Fruit fly (Drosophila melanogaster): ENCODE measurements around the gene Dyrk3.

The Dyrk3 gene

DNA sequence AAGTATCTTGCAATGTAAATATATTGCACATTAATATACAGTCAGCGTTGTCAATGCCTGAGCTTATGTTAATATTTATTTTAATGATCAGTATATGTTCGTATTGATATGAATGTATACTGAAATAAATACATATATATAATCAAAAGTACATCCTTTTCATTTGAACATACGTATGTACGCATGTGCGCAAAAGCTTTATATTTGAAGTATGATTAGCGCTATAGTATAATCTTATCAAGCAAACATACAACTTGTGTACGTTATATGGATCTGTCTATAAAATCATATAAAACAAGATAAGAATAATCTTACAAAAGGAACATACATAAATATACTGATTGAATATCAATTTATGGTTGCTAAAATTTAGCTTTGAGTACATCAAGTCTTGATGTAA, 31.3 kb downstream of the Dyrk3 start:
- TF ChIP-seq Hnf4 (GFP tag; optimal IDR thresholded peaks at IDR 0.05) (peak; percentile 11), dmrt93B (GFP tag; optimal IDR thresholded peaks at IDR 0.05) (no peak), Hr78 (GFP tag; optimal IDR thresholded peaks at IDR 0.05) (no peak), sv (GFP tag; optimal IDR thresholded peaks at IDR 0.05) (no peak), CrebA (GFP tag; optimal IDR thresholded peaks at IDR 0.05; ENCODE audit: borderline replicate concordance) (peak; percentile 55), Sp1 (GFP tag; optimal IDR thresholded peaks at IDR 0.05) (peak; percentile 40)

dm6 chr4:1198599-1198998, 31.9 kb downstream of the Dyrk3 start, which contains the start of gene Mitf:
Gene Mitf (plus strand): TSS chr4:1198852.
- TF ChIP-seq foxo (GFP tag; optimal IDR thresholded peaks at IDR 0.05) (no peak), woc (GFP tag; optimal IDR thresholded peaks at IDR 0.05) (peak; percentile 5)

DNA sequence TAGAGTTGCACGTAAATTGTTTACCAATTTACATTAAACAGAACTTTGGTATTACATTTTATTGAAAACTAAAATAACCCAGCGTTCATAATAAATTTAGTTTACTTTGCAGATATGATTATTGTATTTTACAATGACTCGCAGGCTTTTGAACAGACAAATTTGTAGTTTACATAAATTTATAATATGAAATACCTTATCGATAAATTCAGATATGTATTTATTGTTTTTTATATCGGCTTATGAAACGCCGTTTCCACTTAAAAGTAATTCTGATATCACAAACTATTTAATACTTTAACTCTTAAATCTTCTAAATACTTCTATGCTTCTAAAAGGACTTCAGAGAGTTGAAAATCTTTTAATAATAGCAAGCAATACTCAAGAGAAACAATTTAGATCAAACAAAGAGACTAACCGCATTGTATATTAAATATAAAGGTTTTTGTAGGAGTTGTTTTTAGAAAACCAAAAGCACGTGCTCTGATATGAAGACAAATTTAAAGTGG, 33.8 kb downstream of the Dyrk3 start, which contains the start of gene PIP4K:
Gene PIP4K, minus strand, starts transcription at position 196 of the 509 bp plus-strand sequence.
- TF ChIP-seq sv (GFP tag; optimal IDR thresholded peaks at IDR 0.05): no peak
- TF ChIP-seq lola (GFP tag; optimal IDR thresholded peaks at IDR 0.05): no peak
- peak; percentile 33 for TF ChIP-seq woc (GFP tag; optimal IDR thresholded peaks at IDR 0.05)
- peak; percentile 48 for TF ChIP-seq Myc (optimal IDR thresholded peaks at IDR 0.05)
- peak; percentile 2 for TF ChIP-seq Hnf4 (GFP tag; optimal IDR thresholded peaks at IDR 0.05)
- peak; percentile 58 for TF ChIP-seq N (GFP tag; optimal IDR thresholded peaks at IDR 0.05)

DNA sequence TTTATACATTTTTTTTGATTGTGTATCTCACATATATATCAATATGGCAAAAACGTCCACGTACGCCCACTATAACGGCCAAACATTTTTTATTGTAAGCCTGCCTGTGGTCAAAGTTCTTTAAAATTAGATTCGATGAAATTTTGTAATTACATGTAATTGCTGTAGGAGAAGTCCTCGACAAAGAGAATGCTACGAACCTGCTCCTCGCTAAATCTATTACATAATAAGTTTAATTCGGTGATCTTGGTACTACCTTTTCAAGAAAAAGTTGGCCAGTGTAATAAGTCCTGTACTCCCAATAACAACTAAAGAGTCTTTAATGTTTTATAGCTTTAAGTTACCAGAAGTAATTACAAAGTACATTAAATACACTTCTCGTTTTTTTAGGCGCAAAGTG, 38.9 kb downstream of the Dyrk3 start:
- no peak for TF ChIP-seq rgr (GFP tag; optimal IDR thresholded peaks at IDR 0.05)
- no peak for TF ChIP-seq Vsx2 (GFP tag; optimal IDR thresholded peaks at IDR 0.05; ENCODE audit: partially characterized antibody)
- no peak for TF ChIP-seq Myc (optimal IDR thresholded peaks at IDR 0.05)

- TF ChIP-seq OdsH (GFP tag; optimal IDR thresholded peaks at IDR 0.05): no peak
- TF ChIP-seq Dif (GFP tag; optimal IDR thresholded peaks at IDR 0.05; ENCODE audit: partially characterized antibody): no peak
Measured at dm6 chr4:1186828-1187227, 43.7 kb downstream of the Dyrk3 start.

DNA sequence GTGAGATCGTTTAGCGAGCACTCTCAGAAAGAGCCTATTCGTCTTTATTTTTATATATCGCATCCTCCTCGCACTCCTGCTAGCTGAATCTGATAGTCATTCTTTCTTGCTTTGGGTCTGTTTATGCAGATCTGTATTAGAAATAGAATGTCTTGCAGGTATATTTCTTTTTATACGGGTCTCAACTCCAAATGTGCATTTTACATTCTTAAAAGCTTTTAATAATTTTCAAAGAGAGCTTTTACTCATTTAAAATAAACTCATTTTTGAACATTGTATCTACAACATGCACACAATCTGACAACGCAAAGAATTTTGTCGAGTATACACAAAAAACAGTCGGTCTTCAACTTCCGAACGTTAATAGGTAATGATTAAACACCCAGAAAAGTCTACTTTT, 45.0 kb downstream of the Dyrk3 start, which contains the start of gene CG33521:
Gene CG33521, plus strand, starts transcription at position 301 of the 400 bp plus-strand sequence.
- TF ChIP-seq Abd-B (GFP tag; optimal IDR thresholded peaks at IDR 0.05) (no peak), woc (GFP tag; optimal IDR thresholded peaks at IDR 0.05) (no peak), jim (GFP tag; optimal IDR thresholded peaks at IDR 0.05) (no peak), psq (GFP tag; optimal IDR thresholded peaks at IDR 0.05) (no peak)

dm6 chr4:1182809-1183208, 47.7 kb downstream of the Dyrk3 start:
- no peak for TF ChIP-seq rgr (GFP tag; optimal IDR thresholded peaks at IDR 0.05)
- no peak for TF ChIP-seq sage (GFP tag; optimal IDR thresholded peaks at IDR 0.05)
- TF ChIP-seq Dfd (GFP tag; optimal IDR thresholded peaks at IDR 0.05): no peak
- no peak for TF ChIP-seq Vsx2 (GFP tag; optimal IDR thresholded peaks at IDR 0.05; ENCODE audit: partially characterized antibody)
- no peak for TF ChIP-seq GATAd (GFP tag; optimal IDR thresholded peaks at IDR 0.05)
- TF ChIP-seq CrebA (GFP tag; optimal IDR thresholded peaks at IDR 0.05; ENCODE audit: borderline replicate concordance): no peak
- no peak for TF ChIP-seq h (GFP tag; optimal IDR thresholded peaks at IDR 0.05)
- no peak for TF ChIP-seq Sp1 (GFP tag; optimal IDR thresholded peaks at IDR 0.05)
- no peak for TF ChIP-seq woc (GFP tag; optimal IDR thresholded peaks at IDR 0.05)
- no peak for TF ChIP-seq lola (GFP tag; optimal IDR thresholded peaks at IDR 0.05)
- no peak for TF ChIP-seq foxo (GFP tag; optimal IDR thresholded peaks at IDR 0.05)
- no peak for TF ChIP-seq br (GFP tag; optimal IDR thresholded peaks at IDR 0.05)
- TF ChIP-seq HLH106 (tag; optimal IDR thresholded peaks at IDR 0.05): no peak
- no peak for TF ChIP-seq Myc (optimal IDR thresholded peaks at IDR 0.05)
- TF ChIP-seq tai (GFP tag; optimal IDR thresholded peaks at IDR 0.05): no peak
- TF ChIP-seq pan (optimal IDR thresholded peaks at IDR 0.05): no peak
- no peak for TF ChIP-seq Hnf4 (GFP tag; optimal IDR thresholded peaks at IDR 0.05)
- TF ChIP-seq OdsH (GFP tag; optimal IDR thresholded peaks at IDR 0.05): no peak
- TF ChIP-seq dsf (GFP tag; optimal IDR thresholded peaks at IDR 0.05; ENCODE audit: borderline replicate concordance): no peak
- TF ChIP-seq sv (GFP tag; optimal IDR thresholded peaks at IDR 0.05): no peak

Measured in whole organism, wandering third instar larva.